Fruit fly (Drosophila melanogaster): ENCODE measurements around the gene ND-B8.

ND-B8 gene

DNA sequence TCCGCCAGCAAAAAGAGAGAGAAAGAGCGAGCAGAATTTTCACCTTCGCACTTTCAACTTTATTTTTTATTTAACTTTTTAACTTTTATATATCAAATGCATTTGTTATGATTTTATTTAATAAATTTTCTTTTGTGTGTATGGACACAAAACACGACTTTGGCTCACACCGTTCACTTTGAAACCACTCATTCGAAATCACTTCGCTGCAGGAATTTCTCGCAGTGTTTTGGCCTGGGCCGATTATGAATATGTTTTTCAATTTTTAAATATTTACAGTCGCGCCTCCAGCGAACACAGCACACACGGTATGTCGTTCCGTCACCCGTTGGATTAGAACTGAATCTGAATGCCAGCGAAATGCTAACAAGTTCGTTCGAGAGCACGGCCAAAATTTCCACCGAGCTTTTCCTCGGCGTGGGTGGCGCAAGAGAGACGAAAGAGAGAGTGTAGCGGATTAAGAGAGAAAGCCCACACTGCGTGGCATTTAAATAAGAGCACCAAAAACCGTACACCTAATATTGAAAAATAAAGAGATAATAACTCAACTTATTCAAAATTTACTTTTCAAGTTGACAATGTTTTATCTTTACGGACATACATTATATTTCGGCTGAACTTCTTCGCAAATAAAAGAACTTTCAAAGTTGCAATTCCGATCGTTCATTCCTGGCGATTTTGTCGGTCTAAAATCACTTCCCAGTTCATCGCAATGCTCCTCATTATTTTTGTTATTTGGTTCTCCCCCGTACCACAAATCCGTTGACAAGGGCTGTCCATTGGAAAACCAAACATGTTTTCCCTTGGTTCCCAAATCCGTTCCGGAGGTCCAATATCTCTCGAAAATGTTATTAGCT is 13.3 kb upstream of the ND-B8 start, which contains the start of gene CG15431 (continued):
- no peak for TF ChIP-seq ash1 (GFP tag; optimal IDR thresholded peaks at IDR 0.05)
- TF ChIP-seq usp (GFP tag; optimal IDR thresholded peaks at IDR 0.05) = no peak
- TF ChIP-seq CG12236 (GFP tag; optimal IDR thresholded peaks at IDR 0.05) = no peak
- TF ChIP-seq shn (GFP tag; optimal IDR thresholded peaks at IDR 0.05) = no peak
- TF ChIP-seq MBD-R2 (GFP tag; IDR thresholded peaks at IDR 0.05) = peak; percentile 35; the same call in 1 of the 2 replicates
- peak; percentile 67 for TF ChIP-seq ATbp (GFP tag; optimal IDR thresholded peaks at IDR 0.05)
- no peak for TF ChIP-seq Awh (GFP tag; IDR thresholded peaks at IDR 0.05)
- TF ChIP-seq E2f2 (GFP tag; IDR thresholded peaks at IDR 0.05) = peak; percentile 48
- TF ChIP-seq HLH4C (GFP tag; IDR thresholded peaks at IDR 0.05; ENCODE audit: partially characterized antibody) = no peak
- peak; percentile 16; the same call in 1 of the 3 replicates for TF ChIP-seq CG2889 (GFP tag; IDR thresholded peaks at IDR 0.05)
- peak; percentile 14 for TF ChIP-seq CG5245 (GFP tag; optimal IDR thresholded peaks at IDR 0.05)
- no peak for TF ChIP-seq CG14710 (tag; optimal IDR thresholded peaks at IDR 0.05)
- TF ChIP-seq hth (optimal IDR thresholded peaks at IDR 0.05) = no peak
- peak; percentile 33 for TF ChIP-seq bab2 (GFP tag; optimal IDR thresholded peaks at IDR 0.05)
- peak; percentile 78 for TF ChIP-seq slbo (GFP tag; IDR thresholded peaks at IDR 0.05)
- TF ChIP-seq CG16815 (GFP tag; optimal IDR thresholded peaks at IDR 0.05) = no peak
- 0 out of 3 replicates have a peak, but pooled peaks have one; percentile 51 for TF ChIP-seq CG11560 (tag; IDR thresholded peaks at IDR 0.05)
- TF ChIP-seq Gug (GFP tag; IDR thresholded peaks at IDR 0.05) = peak; percentile 33; the same call in 1 of the 4 replicates
- no peak for TF ChIP-seq Six4 (GFP tag; optimal IDR thresholded peaks at IDR 0.05)
- peak; percentile 30 for TF ChIP-seq CG1233 (GFP tag; optimal IDR thresholded peaks at IDR 0.05)
- TF ChIP-seq CG7987 (GFP tag; optimal IDR thresholded peaks at IDR 0.05) = no peak
- TF ChIP-seq Fer2 (tag; optimal IDR thresholded peaks at IDR 0.05) = no peak
- TF ChIP-seq kay (GFP tag; optimal IDR thresholded peaks at IDR 0.05) = no peak
- TF ChIP-seq kah (GFP tag; optimal IDR thresholded peaks at IDR 0.05) = no peak
- TF ChIP-seq kni (GFP tag; optimal IDR thresholded peaks at IDR 0.05) = no peak
- peak; percentile 76 for TF ChIP-seq vvl (GFP tag; IDR thresholded peaks at IDR 0.05)
- TF ChIP-seq Ravus (GFP tag; IDR thresholded peaks at IDR 0.05) = no peak
- TF ChIP-seq Nf-YA (GFP tag; IDR thresholded peaks at IDR 0.05) = peak; percentile 62; the same call in 1 of the 2 replicates
- no peak for TF ChIP-seq Myb (GFP tag; optimal IDR thresholded peaks at IDR 0.05)
- peak; percentile 23 for TF ChIP-seq CG1647 (GFP tag; optimal IDR thresholded peaks at IDR 0.05)
- no peak for TF ChIP-seq dati (GFP tag; IDR thresholded peaks at IDR 0.05)
- TF ChIP-seq gfzf (GFP tag; optimal IDR thresholded peaks at IDR 0.05) = no peak
- TF ChIP-seq Asciz (GFP tag; optimal IDR thresholded peaks at IDR 0.05) = peak; percentile 44
- peak; percentile 35; the same call in 1 of the 2 replicates for TF ChIP-seq CG6272 (GFP tag; IDR thresholded peaks at IDR 0.05)
- no peak for TF ChIP-seq CG7271 (tag; optimal IDR thresholded peaks at IDR 0.05)
- no peak for TF ChIP-seq wek (GFP tag; optimal IDR thresholded peaks at IDR 0.05)
- peak; percentile 48 for TF ChIP-seq CG13296 (GFP tag; optimal IDR thresholded peaks at IDR 0.05)
- TF ChIP-seq CG7839 (tag; optimal IDR thresholded peaks at IDR 0.05) = peak; percentile 61
- TF ChIP-seq gsb (GFP tag; IDR thresholded peaks at IDR 0.05) = peak; percentile 29; the same call in 1 of the 2 replicates
- peak; percentile 76 for TF ChIP-seq CG32532 (GFP tag; IDR thresholded peaks at IDR 0.05)
- TF ChIP-seq CG16813 (GFP tag; IDR thresholded peaks at IDR 0.05; ENCODE audit: partially characterized antibody) = no peak
- no peak for TF ChIP-seq Dad (GFP tag; optimal IDR thresholded peaks at IDR 0.05)
- TF ChIP-seq sug (tag; optimal IDR thresholded peaks at IDR 0.05) = peak; percentile 37
- no peak for TF ChIP-seq CG15073 (GFP tag; optimal IDR thresholded peaks at IDR 0.05)
- no peak for TF ChIP-seq CG4617 (GFP tag; optimal IDR thresholded peaks at IDR 0.05; ENCODE audit: borderline replicate concordance)
- no peak for TF ChIP-seq bsh (GFP tag; optimal IDR thresholded peaks at IDR 0.05)
- TF ChIP-seq CG17912 (GFP tag; optimal IDR thresholded peaks at IDR 0.05) = no peak
- TF ChIP-seq mam (GFP tag; optimal IDR thresholded peaks at IDR 0.05) = peak; percentile 44
- peak; percentile 71 for TF ChIP-seq sob (GFP tag; IDR thresholded peaks at IDR 0.05)
